Fruit fly (Drosophila melanogaster) whole organism, embryonic: ENCODE measurements around the gene Ldaf1.

Experiments used
- Aef1 ChIP-seq: fragments of 200-800 bp; sonication (Bioruptor generic); IDR thresholded peaks from 3 replicates; pipeline ENCODE4 v1.3.6; 2022; ENCODE audit warnings: missing biosample characterization, missing genetic modification characterization
- CG10147 ChIP-seq: fragments of 200-800 bp; sonication (Bioruptor generic); optimal IDR thresholded peaks from 2 replicates; lab custom pipeline; 2019; ENCODE audit warnings: missing biosample characterization, mild to moderate bottlenecking, missing genetic modification characterization, moderate library complexity
- CG10321 ChIP-seq: fragments of 200-800 bp; sonication (Bioruptor generic); IDR thresholded peaks from 2 replicates; pipeline ENCODE4 v1.3.6; 2022; ENCODE audit warnings: missing biosample characterization, missing genetic modification characterization
- CG11723 ChIP-seq: fragments of 200-800 bp; sonication (Bioruptor generic); optimal IDR thresholded peaks from 2 replicates; lab custom pipeline; 2017; ENCODE audit warnings: missing biosample characterization, mild to moderate bottlenecking, missing genetic modification characterization
- CG12236 ChIP-seq: fragments of 200-800 bp; sonication (Bioruptor generic); optimal IDR thresholded peaks from 2 replicates; lab custom pipeline; 2016; ENCODE audit warnings: missing biosample characterization, missing genetic modification characterization
- CG12299 ChIP-seq: fragments of 200-800 bp; sonication (Bioruptor generic); optimal IDR thresholded peaks from 2 replicates; lab custom pipeline; 2018; ENCODE audit warnings: missing biosample characterization, mild to moderate bottlenecking, missing genetic modification characterization
- CG13123 ChIP-seq: fragments of 200-800 bp; sonication (Bioruptor generic); optimal IDR thresholded peaks from 2 replicates; lab custom pipeline; 2016; ENCODE audit warnings: missing biosample characterization, missing genetic modification characterization
- CG14667 ChIP-seq: fragments of 200-800 bp; sonication (Bioruptor generic); IDR thresholded peaks from 2 replicates; pipeline ENCODE4 v1.3.6; 2022; ENCODE audit warnings: missing biosample characterization, missing genetic modification characterization
- CG14710 ChIP-seq: fragments of 200-800 bp; sonication (Bioruptor generic); optimal IDR thresholded peaks from 3 replicates; lab custom pipeline; 2019; ENCODE audit warnings: missing biosample characterization, mild to moderate bottlenecking, missing genetic modification characterization, moderate library complexity
- CG17568 ChIP-seq: fragments of 200-800 bp; sonication (Bioruptor generic); optimal IDR thresholded peaks from 2 replicates; lab custom pipeline; 2018; ENCODE audit warnings: missing biosample characterization, mild to moderate bottlenecking, missing genetic modification characterization, moderate library complexity
- CG18011 ChIP-seq: fragments of 200-800 bp; sonication (Bioruptor generic); optimal IDR thresholded peaks from 2 replicates; lab custom pipeline; 2017; ENCODE audit warnings: missing biosample characterization, missing genetic modification characterization, mild to moderate bottlenecking, moderate library complexity, missing genotype
- CG18599 ChIP-seq: fragments of 200-800 bp; sonication (Bioruptor generic); optimal IDR thresholded peaks from 3 replicates; lab custom pipeline; 2017; ENCODE audit warnings: missing biosample characterization, missing genetic modification characterization, mild to moderate bottlenecking, moderate library complexity, missing genetic modification reagents
- CG18619 ChIP-seq: fragments of 200-800 bp; sonication (Bioruptor generic); optimal IDR thresholded peaks from 3 replicates; lab custom pipeline; 2017; ENCODE audit warnings: missing biosample characterization, mild to moderate bottlenecking, missing genetic modification characterization
- CG4360 ChIP-seq: fragments of 200-800 bp; sonication (Bioruptor generic); IDR thresholded peaks from 2 replicates; pipeline ENCODE4 v1.3.6; 2022; ENCODE audit warnings: missing biosample characterization, missing genetic modification characterization
- CG6254 ChIP-seq: fragments of 200-800 bp; sonication (Bioruptor generic); optimal IDR thresholded peaks from 3 replicates; lab custom pipeline; 2017; ENCODE audit warnings: mild to moderate bottlenecking, missing biosample characterization, missing genetic modification reagents, missing genetic modification characterization
- CG6813 ChIP-seq: fragments of 200-800 bp; sonication (Bioruptor generic); optimal IDR thresholded peaks from 2 replicates; lab custom pipeline; 2017; ENCODE audit warnings: missing biosample characterization, missing genetic modification characterization, mild to moderate bottlenecking, moderate library complexity, missing genetic modification reagents
- CG8281 ChIP-seq: fragments of 200-800 bp; sonication (Bioruptor generic); optimal IDR thresholded peaks from 2 replicates; lab custom pipeline; 2018; ENCODE audit warnings: missing biosample characterization, mild to moderate bottlenecking, missing genetic modification characterization, moderate library complexity
- CG8478 ChIP-seq: fragments of >200 bp; optimal IDR thresholded peaks from 2 replicates; lab custom pipeline; 2018
- CG8765 ChIP-seq: fragments of 200-800 bp; sonication (Bioruptor generic); IDR thresholded peaks from 2 replicates; pipeline ENCODE4 v1.3.6; 2022; ENCODE audit warnings: missing biosample characterization, missing genetic modification characterization
- D19A ChIP-seq: fragments of 200-800 bp; optimal IDR thresholded peaks from 3 replicates; lab custom pipeline; 2019; ENCODE audit warnings: missing biosample characterization, mild to moderate bottlenecking, missing genetic modification characterization, moderate library complexity
- Deaf1 ChIP-seq: fragments of 200-800 bp; optimal IDR thresholded peaks from 3 replicates; lab custom pipeline; 2019; ENCODE audit warnings: missing biosample characterization, mild to moderate bottlenecking, missing genetic modification characterization, moderate library complexity
- Drgx ChIP-seq: fragments of 200-800 bp; sonication (Bioruptor generic); IDR thresholded peaks from 2 replicates; pipeline ENCODE4 v1.3.6; 2022; ENCODE audit warnings: missing biosample characterization, missing genetic modification characterization
- Eip74EF ChIP-seq, 2 experiments: fragments of 200-800 bp in 1 of 2; fragments of >200 bp in 1 of 2; sonication (Bioruptor generic) in 1 of 2; optimal IDR thresholded peaks; 2 replicates each; lab custom pipeline; 2017 to 2019; ENCODE audit warnings: missing biosample characterization in 2 of 2, missing genetic modification characterization in 2 of 2, mild to moderate bottlenecking in 1 of 2, moderate library complexity in 1 of 2
- HLHmδ ChIP-seq: fragments of 200-800 bp; sonication (Bioruptor generic); optimal IDR thresholded peaks from 2 replicates; lab custom pipeline; 2018; ENCODE audit warnings: missing biosample characterization, mild to moderate bottlenecking, missing genetic modification characterization, moderate library complexity
- Mad ChIP-seq: fragments of 200-800 bp; sonication (Bioruptor generic); optimal IDR thresholded peaks from 2 replicates; lab custom pipeline; 2016; ENCODE audit warnings: missing biosample characterization, missing genetic modification characterization
- NC2α ChIP-seq: fragments of 200-800 bp; sonication (Bioruptor generic); optimal IDR thresholded peaks from 2 replicates; lab custom pipeline; 2016; ENCODE audit warnings: missing biosample characterization, missing genetic modification characterization
- NfI ChIP-seq: fragments of 200-800 bp; sonication (Bioruptor generic); optimal IDR thresholded peaks from 3 replicates; lab custom pipeline; 2018; ENCODE audit warnings: missing biosample characterization, mild to moderate bottlenecking, missing genetic modification characterization, moderate library complexity
- PHDP ChIP-seq: fragments of 200-800 bp; sonication (Bioruptor generic); optimal IDR thresholded peaks from 3 replicates; lab custom pipeline; 2018; ENCODE audit warnings: missing biosample characterization, mild to moderate bottlenecking, missing genetic modification characterization, moderate library complexity
- Sin3A ChIP-seq: fragments of >200 bp; optimal IDR thresholded peaks from 2 replicates; lab custom pipeline; 2018
- Trl ChIP-seq, 3 experiments: fragments of >200 bp in 2 of 3; fragments of 200-800 bp in 1 of 3; sonication (Bioruptor generic) in 1 of 3; optimal IDR thresholded peaks; 2 replicates in 1 of 3; 3 replicates in 2 of 3; lab custom pipeline; 2016 to 2017; ENCODE audit warnings: missing biosample characterization in 1 of 3, missing genetic modification characterization in 1 of 3
- abd-A ChIP-seq: fragments of 200-800 bp; sonication (Bioruptor generic); optimal IDR thresholded peaks from 3 replicates; lab custom pipeline; 2019; ENCODE audit warnings: missing biosample characterization, mild to moderate bottlenecking, missing genetic modification characterization, moderate library complexity
- aop ChIP-seq: fragments of 200-800 bp; sonication (Bioruptor generic); IDR thresholded peaks from 2 replicates; pipeline ENCODE4 v1.3.6; 2022; ENCODE audit warnings: missing biosample characterization, missing genetic modification characterization
- az2 ChIP-seq: fragments of 200-800 bp; sonication (Bioruptor generic); optimal IDR thresholded peaks from 3 replicates; lab custom pipeline; 2016; ENCODE audit warnings: missing biosample characterization, missing genetic modification characterization
- bcd ChIP-seq: fragments of 200-800 bp; sonication (Bioruptor generic); optimal IDR thresholded peaks from 2 replicates; lab custom pipeline; 2017; ENCODE audit warnings: missing biosample characterization, mild to moderate bottlenecking, missing genetic modification characterization
- bsh ChIP-seq, 2 experiments: fragments of 200-800 bp; sonication (Bioruptor generic); optimal IDR thresholded peaks; 2 replicates each; lab custom pipeline; 2017 to 2018; ENCODE audit warnings: mild to moderate bottlenecking in 2 of 2, missing biosample characterization in 2 of 2, missing genetic modification characterization in 2 of 2, moderate library complexity in 1 of 2
- crol ChIP-seq: fragments of 200-800 bp; sonication (Bioruptor generic); IDR thresholded peaks from 2 replicates; pipeline ENCODE4 v1.3.6; 2022; ENCODE audit warnings: missing biosample characterization, missing genetic modification characterization
- eve ChIP-seq, 2 experiments: fragments of >200 bp; optimal IDR thresholded peaks; 2 replicates each; lab custom pipeline; 2017; ENCODE audit warnings: missing biosample characterization in 2 of 2, missing genetic modification characterization in 2 of 2
- fu2 ChIP-seq: fragments of 200-800 bp; sonication (Bioruptor generic); optimal IDR thresholded peaks from 2 replicates; lab custom pipeline; 2016; ENCODE audit warnings: missing biosample characterization, missing genetic modification characterization
- luna ChIP-seq: fragments of 200-800 bp; sonication (Bioruptor generic); optimal IDR thresholded peaks from 2 replicates; lab custom pipeline; 2016; ENCODE audit warnings: missing biosample characterization, missing genetic modification characterization
- mld ChIP-seq: fragments of 200-800 bp; sonication (Bioruptor generic); IDR thresholded peaks from 3 replicates; pipeline ENCODE4 v1.3.6; 2022; ENCODE audit warnings: missing biosample characterization, missing genetic modification characterization; ENCODE audit not compliant: partially characterized antibody
- pita ChIP-seq: fragments of 200-800 bp; sonication (Bioruptor generic); optimal IDR thresholded peaks from 2 replicates; lab custom pipeline; 2017; ENCODE audit warnings: missing biosample characterization, mild to moderate bottlenecking, missing genetic modification characterization
- rib ChIP-seq: fragments of 200-800 bp; sonication (Bioruptor generic); IDR thresholded peaks from 2 replicates; pipeline ENCODE4 v1.3.6; 2022; ENCODE audit warnings: missing biosample characterization, missing genetic modification characterization
- sens ChIP-seq: fragments of 200-800 bp; sonication (Bioruptor generic); peaks from one replicate; lab custom pipeline; 2016; ENCODE audit warnings: missing biosample characterization, missing genetic modification characterization
- seq ChIP-seq: fragments of 200-800 bp; sonication (Bioruptor generic); IDR thresholded peaks from 2 replicates; pipeline ENCODE4 v1.3.6; 2022; ENCODE audit warnings: missing biosample characterization, missing genetic modification characterization
- sqz ChIP-seq: fragments of 200-800 bp; sonication (Bioruptor generic); optimal IDR thresholded peaks from 3 replicates; lab custom pipeline; 2018; ENCODE audit warnings: missing biosample characterization, mild to moderate bottlenecking, missing genetic modification characterization
- tap ChIP-seq: fragments of 200-800 bp; optimal IDR thresholded peaks from 3 replicates; lab custom pipeline; 2019; ENCODE audit warnings: missing biosample characterization, mild to moderate bottlenecking, missing genetic modification characterization, moderate library complexity
- toy ChIP-seq: fragments of 200-800 bp; sonication (Bioruptor generic); IDR thresholded peaks from 2 replicates; pipeline ENCODE4 v1.3.6; 2022; ENCODE audit warnings: missing biosample characterization, missing genetic modification characterization
- trh ChIP-seq: fragments of 200-800 bp; sonication (Bioruptor generic); optimal IDR thresholded peaks from 2 replicates; lab custom pipeline; 2016; ENCODE audit warnings: missing biosample characterization, missing genetic modification characterization
- wor ChIP-seq: fragments of 200-800 bp; sonication (Bioruptor generic); IDR thresholded peaks from 2 replicates; pipeline ENCODE4 v1.3.6; 2022; ENCODE audit warnings: missing biosample characterization, missing genetic modification characterization
- yki ChIP-seq: fragments of >200 bp; optimal IDR thresholded peaks from 3 replicates; lab custom pipeline; 2018
- z ChIP-seq: fragments of 200-800 bp; sonication (Bioruptor generic); IDR thresholded peaks from 3 replicates; pipeline ENCODE4 v1.3.6; 2022; ENCODE audit warnings: missing biosample characterization, missing genetic modification characterization
- zf30C ChIP-seq: fragments of 200-800 bp; sonication (Bioruptor generic); optimal IDR thresholded peaks from 3 replicates; lab custom pipeline; 2018; ENCODE audit warnings: missing biosample characterization, mild to moderate bottlenecking, missing genetic modification characterization

The Ldaf1 gene

dm6 chrX:1941669-1942092, 40.0 kb upstream of the Ldaf1 start, which contains the start of gene Hr4 (continued):
- peak; percentile 83 for TF ChIP-seq D19A (tag; lab: Kevin White, UChicago)
- TF ChIP-seq mld (GFP tag; lab: Robert Waterston, UW): no peak
- no peak for TF ChIP-seq CG8281 (tag; lab: Kevin White, UChicago)
- no peak for TF ChIP-seq CG13123 (GFP tag; lab: Kevin White, UChicago)
- no peak for TF ChIP-seq CG8765
- no peak for TF ChIP-seq CG18011 (GFP tag; lab: Kevin White, UChicago)
- no peak for TF ChIP-seq CG11723 (GFP tag; lab: Kevin White, UChicago)
- no peak for TF ChIP-seq CG14667 (GFP tag; lab: Robert Waterston, UW)
- TF ChIP-seq CG4360 (GFP tag; lab: Robert Waterston, UW): no peak
- TF ChIP-seq aop (GFP tag; lab: Robert Waterston, UW): no peak
- TF ChIP-seq az2 (GFP tag; lab: Kevin White, UChicago): no peak
- no peak for TF ChIP-seq fu2 (GFP tag; lab: Kevin White, UChicago)
- no peak for TF ChIP-seq NC2α (GFP tag; lab: Kevin White, UChicago)
- no peak for TF ChIP-seq CG6813 (GFP tag; lab: Kevin White, UChicago)
- TF ChIP-seq pita (GFP tag; lab: Kevin White, UChicago): no peak
- TF ChIP-seq abd-A (tag; lab: Kevin White, UChicago): no peak
- TF ChIP-seq eve (GFP tag; optimal IDR thresholded peaks at IDR 0.05; lab: Kevin White, UChicago): no peak
- peak; percentile 69 to 92 for TF ChIP-seq Trl (optimal IDR thresholded peaks at IDR 0.05; lab: Kevin White, UChicago)
- no peak for TF ChIP-seq Trl (GFP tag; optimal IDR thresholded peaks at IDR 0.05; lab: Kevin White, UChicago)
- TF ChIP-seq z (GFP tag; lab: Robert Waterston, UW): peak; percentile 31; the same call in 1 of the 3 replicates
- no peak for TF ChIP-seq wor (GFP tag; lab: Robert Waterston, UW)
- TF ChIP-seq Drgx (GFP tag; lab: Robert Waterston, UW): no peak; the same call in 1 of the 2 replicates
- TF ChIP-seq sqz (GFP tag; lab: Kevin White, UChicago): peak; percentile 32
- TF ChIP-seq zf30C (GFP tag; lab: Kevin White, UChicago): peak; percentile 28
- peak; percentile 3 for TF ChIP-seq Deaf1 (tag; lab: Kevin White, UChicago)
- peak; percentile 33; the same call in 1 of the 2 replicates for TF ChIP-seq crol (GFP tag; lab: Robert Waterston, UW)
- 0 out of 2 replicates have a peak, but pooled peaks have one; percentile 14 for TF ChIP-seq rib (GFP tag; lab: Robert Waterston, UW)
- peak; percentile 3 for TF ChIP-seq CG6254
- TF ChIP-seq tap (tag; lab: Kevin White, UChicago): no peak
- TF ChIP-seq CG10147 (GFP tag; lab: Kevin White, UChicago): no peak
- peak; percentile 13 for TF ChIP-seq HLHmδ (GFP tag; lab: Kevin White, UChicago)
- TF ChIP-seq sens: peak; percentile 7
- no peak for TF ChIP-seq toy (GFP tag; lab: Robert Waterston, UW)
- TF ChIP-seq yki (lab: Kevin White, UChicago): peak; percentile 79
- TF ChIP-seq CG8478: no peak
- no peak for TF ChIP-seq NfI (GFP tag; lab: Kevin White, UChicago)
- TF ChIP-seq CG10321 (GFP tag; lab: Robert Waterston, UW): no peak
- TF ChIP-seq CG14710: no peak
- peak in 1 of 2 experiments; percentile 46 for TF ChIP-seq Eip74EF (GFP tag; optimal IDR thresholded peaks at IDR 0.05; lab: Kevin White, UChicago)
- TF ChIP-seq luna: no peak
- TF ChIP-seq CG12236 (GFP tag; lab: Kevin White, UChicago): no peak
- TF ChIP-seq trh (GFP tag; lab: Kevin White, UChicago): no peak
- TF ChIP-seq CG17568: peak; percentile 4
- TF ChIP-seq seq (GFP tag; lab: Robert Waterston, UW): peak; percentile 43; the same call in 1 of the 2 replicates
- no peak for TF ChIP-seq Mad
- TF ChIP-seq bcd (GFP tag; lab: Kevin White, UChicago): no peak
- no peak for TF ChIP-seq Sin3A (lab: Kevin White, UChicago)
- no peak for TF ChIP-seq Aef1 (GFP tag; lab: Robert Waterston, UW)
- TF ChIP-seq CG18599: no peak
- no peak for TF ChIP-seq CG12299 (tag; lab: Kevin White, UChicago)
- no peak for TF ChIP-seq CG18619
- TF ChIP-seq bsh (GFP tag; optimal IDR thresholded peaks at IDR 0.05; lab: Kevin White, UChicago): peak in 1 of 2 experiments; percentile 11
- TF ChIP-seq PHDP (tag; lab: Kevin White, UChicago): no peak
